Worm (Caenorhabditis elegans) whole organism, L1 larva: ENCODE measurements around the gene K08H2.3.

Experiments
- C04F5.9 ChIP-seq: sonication (generic microtip); optimal IDR thresholded peaks from 2 replicates; lab custom pipeline; 2016; ENCODE audit warnings: missing genetic modification characterization, missing compliant biosample characterization
- C16A3.4 ChIP-seq: fragments of 150-350 bp; optimal IDR thresholded peaks from 2 replicates; lab custom pipeline; 2014; ENCODE audit warnings: missing biosample characterization, missing genetic modification characterization
- C34B4.2 ChIP-seq: sonication (generic microtip); optimal IDR thresholded peaks from 2 replicates; lab custom pipeline; 2017; ENCODE audit warnings: mild to moderate bottlenecking, missing genetic modification characterization, missing compliant biosample characterization
- F16B12.6 ChIP-seq: fragments of 150-350 bp; optimal IDR thresholded peaks from 2 replicates; lab custom pipeline; 2014; ENCODE audit warnings: missing biosample characterization, missing genetic modification characterization
- Y116A8C.19 ChIP-seq: sonication (generic microtip); optimal IDR thresholded peaks from 2 replicates; lab custom pipeline; 2016; ENCODE audit warnings: missing compliant biosample characterization, missing genetic modification characterization, borderline replicate concordance
- aha-1 ChIP-seq: fragments of 150-350 bp; optimal IDR thresholded peaks from 2 replicates; lab custom pipeline; 2014; ENCODE audit warnings: missing biosample characterization, missing genetic modification characterization
- blmp-1 ChIP-seq: fragments of 150-350 bp; optimal IDR thresholded peaks from 2 replicates; lab custom pipeline; 2014; ENCODE audit warnings: missing biosample characterization, missing genetic modification characterization
- ceh-63 ChIP-seq: fragments of 200-800 bp; sonication (Bioruptor generic); optimal IDR thresholded peaks from 2 replicates; lab custom pipeline; 2018; ENCODE audit warnings: mild to moderate bottlenecking, missing genetic modification characterization, missing compliant biosample characterization
- ceh-90 ChIP-seq: sonication (generic microtip); optimal IDR thresholded peaks from 2 replicates; lab custom pipeline; 2016; ENCODE audit warnings: missing genetic modification characterization, missing compliant biosample characterization
- ces-1 ChIP-seq: fragments of 150-350 bp; optimal IDR thresholded peaks from 2 replicates; lab custom pipeline; 2014; ENCODE audit warnings: missing biosample characterization, missing genetic modification reagents, missing genetic modification characterization
- efl-3 ChIP-seq: fragments of 200-800 bp; sonication (Bioruptor generic); optimal IDR thresholded peaks from 2 replicates; lab custom pipeline; 2018; ENCODE audit warnings: mild to moderate bottlenecking, missing genetic modification characterization, missing compliant biosample characterization
- egl-27 ChIP-seq, 2 experiments: fragments of 150-350 bp in 1 of 2; sonication (generic microtip); optimal IDR thresholded peaks; 3 replicates each; lab custom pipeline; 2017 to 2018; ENCODE audit warnings: missing biosample characterization in 2 of 2, missing genetic modification characterization in 2 of 2, missing genetic modification reagents in 2 of 2
- elt-2 ChIP-seq: sonication (generic microtip); optimal IDR thresholded peaks from 2 replicates; lab custom pipeline; 2016; ENCODE audit warnings: missing genetic modification characterization, mild to moderate bottlenecking, inconsistent platforms, missing compliant biosample characterization, missing genetic modification reagents
- elt-3 ChIP-seq, 6 experiments: fragments of 150-350 bp in 1 of 6; sonication (generic microtip); optimal IDR thresholded peaks; 2 replicates each; lab custom pipeline; 2017 to 2018; ENCODE audit warnings: missing biosample characterization in 6 of 6, missing genetic modification characterization in 6 of 6, inconsistent platforms in 1 of 6
- fkh-8 ChIP-seq: sonication (generic microtip); optimal IDR thresholded peaks from 2 replicates; lab custom pipeline; 2016; ENCODE audit warnings: mild to moderate bottlenecking, missing genetic modification characterization, missing compliant biosample characterization
- grh-1 ChIP-seq: fragments of 200-800 bp; sonication (Bioruptor generic); IDR thresholded peaks from 2 replicates; pipeline ENCODE4 v1.3.6; 2022; ENCODE audit warnings: missing genetic modification reagents, missing genetic modification characterization, missing compliant biosample characterization
- hlh-17 ChIP-seq: fragments of 200-800 bp; sonication (Bioruptor generic); optimal IDR thresholded peaks from 2 replicates; lab custom pipeline; 2018; ENCODE audit warnings: missing genetic modification characterization, mild to moderate bottlenecking, missing compliant biosample characterization, moderate library complexity, borderline replicate concordance
- hpl-2 ChIP-seq: fragments of 150-350 bp; optimal IDR thresholded peaks from 2 replicates; lab custom pipeline; 2014; ENCODE audit warnings: missing biosample characterization, missing genetic modification reagents, missing genetic modification characterization
- jun-1 ChIP-seq: fragments of 150-350 bp; optimal IDR thresholded peaks from 2 replicates; lab custom pipeline; 2014; ENCODE audit warnings: missing biosample characterization, missing genetic modification reagents, missing genetic modification characterization
- lin-14 ChIP-seq: fragments of 200-800 bp; sonication (Bioruptor generic); optimal IDR thresholded peaks from 2 replicates; lab custom pipeline; 2018; ENCODE audit warnings: mild to moderate bottlenecking, missing genetic modification characterization, moderate library complexity, missing compliant biosample characterization
- lin-15B ChIP-seq: fragments of 150-350 bp; sonication (generic microtip); optimal IDR thresholded peaks from 3 replicates; lab custom pipeline; 2014; ENCODE audit warnings: missing biosample characterization, missing genetic modification characterization
- lin-35 ChIP-seq, 2 experiments: fragments of 150-350 bp; optimal IDR thresholded peaks; 2 replicates each; lab custom pipeline; 2014; ENCODE audit warnings: missing biosample characterization in 2 of 2, missing genetic modification characterization in 2 of 2, missing genetic modification reagents in 2 of 2
- lin-39 ChIP-seq: fragments of 150-350 bp; optimal IDR thresholded peaks from 2 replicates; lab custom pipeline; 2014; ENCODE audit warnings: missing biosample characterization, missing genetic modification reagents, missing genetic modification characterization
- lir-3 ChIP-seq: sonication (generic microtip); optimal IDR thresholded peaks from 2 replicates; lab custom pipeline; 2016; ENCODE audit warnings: mild to moderate bottlenecking, missing genetic modification characterization, moderate library complexity, missing compliant biosample characterization; ENCODE audit not compliant: poor library complexity
- lsy-2 ChIP-seq, 2 experiments: fragments of 150-350 bp; optimal IDR thresholded peaks; 2 replicates each; lab custom pipeline; 2014; ENCODE audit warnings: missing biosample characterization in 2 of 2, missing genetic modification characterization in 2 of 2
- mab-9 ChIP-seq: fragments of 200-800 bp; sonication (Bioruptor generic); IDR thresholded peaks from 2 replicates; pipeline ENCODE4 v1.3.6; 2022; ENCODE audit warnings: missing genetic modification reagents, missing genetic modification characterization, missing compliant biosample characterization
- nhr-11 ChIP-seq: fragments of 150-350 bp; optimal IDR thresholded peaks from 2 replicates; lab custom pipeline; 2014; ENCODE audit warnings: missing biosample characterization, missing genetic modification characterization
- nhr-19 ChIP-seq: fragments of 200-800 bp; sonication (Bioruptor generic); conservative IDR thresholded peaks from 2 replicates; pipeline ENCODE4 v1.3.6; 2022; ENCODE audit warnings: missing genetic modification characterization, missing compliant biosample characterization
- nhr-20 ChIP-seq: sonication (generic microtip); optimal IDR thresholded peaks from 2 replicates; lab custom pipeline; 2016; ENCODE audit warnings: mild to moderate bottlenecking, missing genetic modification characterization, missing compliant biosample characterization
- nhr-237 ChIP-seq: fragments of 150-350 bp; optimal IDR thresholded peaks from 2 replicates; lab custom pipeline; 2014; ENCODE audit warnings: missing biosample characterization, missing genetic modification characterization
- nhr-28 ChIP-seq: fragments of 150-350 bp; optimal IDR thresholded peaks from 2 replicates; lab custom pipeline; 2014; ENCODE audit warnings: missing biosample characterization, missing genetic modification characterization
- nhr-47 ChIP-seq: sonication (generic microtip); optimal IDR thresholded peaks from 2 replicates; lab custom pipeline; 2016; ENCODE audit warnings: mild to moderate bottlenecking, missing genetic modification characterization, moderate library complexity, missing compliant biosample characterization
- nhr-71 ChIP-seq: sonication (generic microtip); optimal IDR thresholded peaks from 2 replicates; lab custom pipeline; 2016; ENCODE audit warnings: mild to moderate bottlenecking, missing genetic modification characterization, moderate library complexity, missing compliant biosample characterization
- nhr-76 ChIP-seq: sonication (generic microtip); optimal IDR thresholded peaks from 2 replicates; lab custom pipeline; 2017; ENCODE audit warnings: missing biosample characterization, missing genetic modification characterization
- nhr-77 ChIP-seq: fragments of 150-350 bp; optimal IDR thresholded peaks from 2 replicates; lab custom pipeline; 2014; ENCODE audit warnings: missing biosample characterization, missing genetic modification characterization
- nhr-84 ChIP-seq: sonication (generic microtip); optimal IDR thresholded peaks from 2 replicates; lab custom pipeline; 2017; ENCODE audit warnings: missing biosample characterization, missing genetic modification characterization
- nhr-85 ChIP-seq: sonication (generic microtip); peaks from one replicate; lab custom pipeline; 2016; ENCODE audit warnings: missing genetic modification characterization, inconsistent platforms, missing compliant biosample characterization
- pag-3 ChIP-seq: sonication (generic microtip); optimal IDR thresholded peaks from 2 replicates; lab custom pipeline; 2017; ENCODE audit warnings: missing genetic modification characterization, mild to moderate bottlenecking, missing compliant biosample characterization, antibody characterized with exemption, borderline replicate concordance; ENCODE audit not compliant: insufficient read depth
- pax-3 ChIP-seq: fragments of 200-800 bp; sonication (Bioruptor generic); optimal IDR thresholded peaks from 2 replicates; lab custom pipeline; 2018; ENCODE audit warnings: mild to moderate bottlenecking, missing genetic modification characterization, moderate library complexity, missing compliant biosample characterization
- pqm-1 ChIP-seq: sonication (generic microtip); optimal IDR thresholded peaks from 3 replicates; lab custom pipeline; 2017; ENCODE audit warnings: missing biosample characterization, missing genetic modification characterization
- rnt-1 ChIP-seq: sonication (generic microtip); optimal IDR thresholded peaks from 2 replicates; lab custom pipeline; 2016; ENCODE audit warnings: mild to moderate bottlenecking, missing genetic modification characterization, moderate library complexity, missing compliant biosample characterization
- skn-1 ChIP-seq: fragments of 150-350 bp; optimal IDR thresholded peaks from 2 replicates; lab custom pipeline; 2014; ENCODE audit warnings: missing biosample characterization, missing genetic modification characterization
- snpc-4 ChIP-seq: fragments of 150-350 bp; optimal IDR thresholded peaks from 2 replicates; lab custom pipeline; 2014; ENCODE audit warnings: missing biosample characterization, missing genetic modification characterization
- tbx-2 ChIP-seq: sonication (generic microtip); optimal IDR thresholded peaks from 2 replicates; lab custom pipeline; 2016; ENCODE audit warnings: missing genetic modification characterization, missing compliant biosample characterization
- tlp-1 ChIP-seq: fragments of 150-350 bp; optimal IDR thresholded peaks from 2 replicates; lab custom pipeline; 2014; ENCODE audit warnings: missing biosample characterization, missing genetic modification characterization
- unc-62 ChIP-seq: fragments of 150-350 bp; optimal IDR thresholded peaks from 2 replicates; lab custom pipeline; 2014; ENCODE audit warnings: missing biosample characterization, missing genetic modification reagents, missing genetic modification characterization
- unc-98 ChIP-seq: fragments of 200-800 bp; sonication (Bioruptor generic); IDR thresholded peaks from 2 replicates; pipeline ENCODE4 v1.3.6; 2022; ENCODE audit warnings: missing genetic modification characterization, missing compliant biosample characterization
- vab-15 ChIP-seq: sonication (generic microtip); optimal IDR thresholded peaks from 2 replicates; lab custom pipeline; 2017; ENCODE audit warnings: missing genotype, mild to moderate bottlenecking, missing genetic modification characterization, missing compliant biosample characterization
- ztf-4 ChIP-seq: fragments of 150-350 bp; optimal IDR thresholded peaks from 2 replicates; lab custom pipeline; 2014; ENCODE audit warnings: missing biosample characterization, missing genetic modification characterization

K08H2.3 gene

DNA sequence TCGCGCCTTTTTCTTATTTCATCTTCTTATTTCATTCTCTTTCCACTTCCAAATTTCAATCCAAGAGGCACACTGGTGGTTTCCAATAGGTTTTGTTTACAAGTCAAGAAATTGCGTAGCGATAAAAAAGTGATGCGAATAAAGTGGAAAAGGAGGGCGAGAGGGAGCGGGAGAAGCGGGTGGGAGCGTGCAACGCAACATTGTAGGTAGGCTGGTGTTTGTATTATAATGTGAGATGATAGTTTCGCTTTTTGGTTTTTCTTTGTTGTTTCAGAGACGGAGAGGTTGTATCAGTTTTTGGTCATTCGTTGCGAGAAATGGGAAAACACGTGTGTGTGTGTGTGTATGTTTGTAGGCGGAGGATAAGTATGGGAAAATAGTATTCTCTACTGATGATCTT, 13.0 kb downstream of the K08H2.3 start (continued):
- TF ChIP-seq pqm-1 (tag; lab: Kevin White, UChicago) = no peak
- no peak for TF ChIP-seq nhr-76 (tag; lab: Kevin White, UChicago)
- TF ChIP-seq rnt-1 (tag; lab: Kevin White, UChicago) = peak; percentile 23
- TF ChIP-seq lin-15B (tag; lab: Kevin White, UChicago) = no peak
- peak; percentile 58 for TF ChIP-seq tbx-2
- no peak for TF ChIP-seq ceh-63 (GFP tag; lab: Kevin White, UChicago)
- TF ChIP-seq fkh-8 (tag; lab: Kevin White, UChicago) = no peak
- TF ChIP-seq C04F5.9 (tag; lab: Kevin White, UChicago) = no peak
- peak; percentile 74 for TF ChIP-seq nhr-71
- peak; percentile 89 for TF ChIP-seq nhr-20 (tag; lab: Kevin White, UChicago)
- no peak for TF ChIP-seq tlp-1 (tag; lab: Kevin White, UChicago)
- TF ChIP-seq hlh-17 (GFP tag; lab: Kevin White, UChicago) = no peak
- no peak for TF ChIP-seq F16B12.6 (tag; lab: Kevin White, UChicago)
- no peak for TF ChIP-seq Y116A8C.19 (tag; lab: Kevin White, UChicago)
- no peak for TF ChIP-seq jun-1 (tag; lab: Kevin White, UChicago)
- TF ChIP-seq lsy-2 (tag; optimal IDR thresholded peaks at IDR 0.05; lab: Kevin White, UChicago) = peak in 1 of 2 experiments; percentile 30
- no peak for TF ChIP-seq ceh-90 (tag; lab: Kevin White, UChicago)
- TF ChIP-seq vab-15 (tag; lab: Kevin White, UChicago) = no peak
- TF ChIP-seq nhr-11 (tag; lab: Kevin White, UChicago) = no peak
- TF ChIP-seq efl-3 (GFP tag; lab: Kevin White, UChicago) = no peak
- TF ChIP-seq nhr-77 (tag; lab: Kevin White, UChicago) = peak; percentile 64
- TF ChIP-seq aha-1 = no peak
- peak; percentile 91 for TF ChIP-seq blmp-1 (tag; lab: Kevin White, UChicago)
- TF ChIP-seq unc-62 (GFP tag; lab: Kevin White, UChicago) = no peak
- TF ChIP-seq lir-3 (tag; lab: Kevin White, UChicago) = no peak
- TF ChIP-seq hpl-2 (GFP tag; lab: Kevin White, UChicago) = no peak
- peak; percentile 95 for TF ChIP-seq nhr-85 (tag; lab: Kevin White, UChicago)
- no peak for TF ChIP-seq skn-1 (tag; lab: Kevin White, UChicago)
- peak in 1 of 2 experiments; percentile 64 for TF ChIP-seq lin-35 (GFP tag; optimal IDR thresholded peaks at IDR 0.05; lab: Kevin White, UChicago)
- TF ChIP-seq pax-3 (tag; lab: Kevin White, UChicago) = no peak
- TF ChIP-seq egl-27 (tag; optimal IDR thresholded peaks at IDR 0.05; lab: Kevin White, UChicago) = peak; percentile 27 to 33
- peak; percentile 29; the same call in 1 of the 2 replicates for TF ChIP-seq nhr-19 (GFP tag; lab: Robert Waterston, UW)
- peak; percentile 76 for TF ChIP-seq elt-2 (tag; lab: Kevin White, UChicago)
- no peak for TF ChIP-seq lin-39 (tag; lab: Kevin White, UChicago)
- TF ChIP-seq pag-3 (tag; lab: Kevin White, UChicago) = no peak
- no peak for TF ChIP-seq nhr-47
- TF ChIP-seq nhr-28 = no peak

DNA sequence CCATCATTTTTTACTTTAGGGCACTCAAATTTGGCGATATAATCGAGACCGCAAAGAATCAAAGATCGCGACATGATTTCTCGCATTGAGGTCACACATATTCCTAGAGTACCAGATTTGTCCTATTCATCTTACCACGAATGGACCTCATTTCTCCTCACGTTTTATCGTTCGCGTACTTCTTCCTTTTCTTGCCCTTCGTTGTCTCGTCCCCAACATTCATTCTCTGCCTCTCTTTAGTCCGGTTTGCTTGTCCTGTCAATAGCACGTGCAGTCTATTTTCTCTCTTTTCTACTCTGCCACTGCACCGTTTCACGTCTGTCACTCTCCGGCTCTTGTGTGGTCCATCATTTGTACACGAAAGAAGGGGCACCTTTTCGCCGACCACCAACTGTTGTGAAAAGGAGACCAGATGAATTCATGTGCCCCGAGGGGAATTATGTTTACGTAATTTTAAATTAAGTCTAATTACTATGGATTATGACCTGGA, 14.2 kb downstream of the K08H2.3 start:
- TF ChIP-seq C34B4.2 (tag; lab: Kevin White, UChicago) (no peak), tlp-1 (tag; lab: Kevin White, UChicago) (no peak), lin-39 (tag; lab: Kevin White, UChicago) (no peak), elt-3 (tag; optimal IDR thresholded peaks at IDR 0.05; lab: Kevin White, UChicago) (peak in 2 of 6 experiments; percentile 8 to 28), grh-1 (peak; percentile 60), unc-98 (GFP tag; lab: Robert Waterston, UW) (no peak), egl-27 (tag; optimal IDR thresholded peaks at IDR 0.05; lab: Kevin White, UChicago) (peak in 1 of 2 experiments; percentile 63), hlh-17 (GFP tag; lab: Kevin White, UChicago) (no peak), nhr-77 (tag; lab: Kevin White, UChicago) (peak; percentile 44), ceh-90 (tag; lab: Kevin White, UChicago) (no peak), nhr-28 (no peak), nhr-71 (peak; percentile 89), mab-9 (0 out of 2 replicates have a peak, but pooled peaks have one; percentile 19), Y116A8C.19 (tag; lab: Kevin White, UChicago) (no peak), fkh-8 (tag; lab: Kevin White, UChicago) (peak; percentile 53), lin-14 (peak; percentile 96), nhr-84 (tag; lab: Kevin White, UChicago) (no peak), ztf-4 (tag; lab: Kevin White, UChicago) (peak; percentile 9), snpc-4 (tag; lab: Kevin White, UChicago) (peak; percentile 17), hpl-2 (GFP tag; lab: Kevin White, UChicago) (no peak), pag-3 (tag; lab: Kevin White, UChicago) (peak; percentile 26), ces-1 (GFP tag; lab: Kevin White, UChicago) (no peak), nhr-237 (tag; lab: Kevin White, UChicago) (peak; percentile 28), C16A3.4 (tag; lab: Kevin White, UChicago) (peak; percentile 54)
